Worm (Caenorhabditis elegans) whole organism, L2 larva: ENCODE measurements around the gene htp-1.

ENCODE experiments used
- ZK546.5 ChIP-seq: sonication (generic microtip); optimal IDR thresholded peaks from 2 replicates; lab custom pipeline; 2017; ENCODE audit warnings: missing biosample characterization, missing genetic modification characterization
- alr-1 ChIP-seq: fragments of 150-350 bp; optimal IDR thresholded peaks from 2 replicates; lab custom pipeline; 2014; ENCODE audit warnings: missing biosample characterization, missing genetic modification characterization
- dmd-4 ChIP-seq: sonication (generic microtip); optimal IDR thresholded peaks from 2 replicates; lab custom pipeline; 2017; ENCODE audit warnings: missing biosample characterization, missing genetic modification characterization
- elt-1 ChIP-seq: fragments of 150-350 bp; optimal IDR thresholded peaks from 2 replicates; lab custom pipeline; 2014; ENCODE audit warnings: missing biosample characterization, missing genetic modification characterization
- elt-3 ChIP-seq: sonication (generic microtip); optimal IDR thresholded peaks from 2 replicates; lab custom pipeline; 2017; ENCODE audit warnings: missing biosample characterization, missing genetic modification characterization
- lin-39 ChIP-seq: fragments of 150-350 bp; optimal IDR thresholded peaks from 2 replicates; lab custom pipeline; 2014; ENCODE audit warnings: missing biosample characterization, missing genetic modification reagents, missing genetic modification characterization
- mab-5 ChIP-seq: fragments of 150-350 bp; optimal IDR thresholded peaks from 2 replicates; lab custom pipeline; 2014; ENCODE audit warnings: missing biosample characterization, missing genetic modification characterization
- nhr-10 ChIP-seq: sonication (generic microtip); optimal IDR thresholded peaks from 2 replicates; lab custom pipeline; 2017; ENCODE audit warnings: missing biosample characterization, missing genetic modification characterization
- nhr-11 ChIP-seq: fragments of 150-350 bp; optimal IDR thresholded peaks from 2 replicates; lab custom pipeline; 2014; ENCODE audit warnings: missing biosample characterization, missing genetic modification characterization
- nhr-77 ChIP-seq: fragments of 150-350 bp; optimal IDR thresholded peaks from 2 replicates; lab custom pipeline; 2014; ENCODE audit warnings: missing biosample characterization, missing genetic modification characterization
- snpc-4 ChIP-seq: fragments of 150-350 bp; optimal IDR thresholded peaks from 2 replicates; lab custom pipeline; 2014; ENCODE audit warnings: missing biosample characterization, missing genetic modification characterization
- unc-62 ChIP-seq: fragments of 150-350 bp; optimal IDR thresholded peaks from 2 replicates; lab custom pipeline; 2014; ENCODE audit warnings: missing biosample characterization, missing genetic modification reagents, missing genetic modification characterization

- TF ChIP-seq snpc-4: no peak
- TF ChIP-seq elt-3 (tag; lab: Kevin White, UChicago): no peak
- no peak for TF ChIP-seq ZK546.5
- TF ChIP-seq nhr-10: no peak
- TF ChIP-seq lin-39 (tag; lab: Kevin White, UChicago): no peak
- TF ChIP-seq alr-1: no peak
- TF ChIP-seq unc-62: no peak
- no peak for TF ChIP-seq nhr-11 (tag; lab: Kevin White, UChicago)
- TF ChIP-seq nhr-77: no peak
- no peak for TF ChIP-seq mab-5 (tag; lab: Kevin White, UChicago)
- no peak for TF ChIP-seq dmd-4 (tag; lab: Kevin White, UChicago)
- TF ChIP-seq elt-1 (tag; lab: Kevin White, UChicago): no peak
These were observed 9.3 kb upstream of the htp-1 start, which contains the start of gene ZK616.1 for ce11 chrIV:5400609-5401008.
